Worm (Caenorhabditis elegans) whole organism, early embryonic: Measurements from ENCODE around the gene srg-31.

Source experiments
- F13C5.2 ChIP-seq: sonication (generic microtip); optimal IDR thresholded peaks from 2 replicates; lab custom pipeline; 2017; ENCODE audit warnings: mild to moderate bottlenecking, missing genetic modification characterization, inconsistent platforms, missing compliant biosample characterization
- ama-1 ChIP-seq: fragments of 150-350 bp; optimal IDR thresholded peaks from 2 replicates; lab custom pipeline; 2014
- hmbx-1 ChIP-seq: sonication (generic microtip); optimal IDR thresholded peaks from 2 replicates; lab custom pipeline; 2016; ENCODE audit warnings: mild to moderate bottlenecking, missing genetic modification characterization, missing compliant biosample characterization
- pes-1 ChIP-seq: fragments of 200-800 bp; sonication (Bioruptor generic); IDR thresholded peaks from 2 replicates; pipeline ENCODE4 v1.3.6; 2022; ENCODE audit warnings: missing genetic modification reagents, missing genetic modification characterization, missing compliant biosample characterization

ce11 chrV:6949770-6950169, 3.9 kb downstream of the srg-31 start, which contains the start of gene Y57E12B.11:
- no peak for TF ChIP-seq F13C5.2 (tag; lab: Kevin White, UChicago)
- TF ChIP-seq hmbx-1 (tag; lab: Kevin White, UChicago), result no peak
- no peak for TF ChIP-seq pes-1 (GFP tag; lab: Robert Waterston, UW)
- no peak for TF ChIP-seq ama-1 (lab: Kevin White, UChicago)
